Worm (Caenorhabditis elegans) whole organism, L1 larva: ENCODE results near the gene Y39B6A.33.
A peak's percentile ranks its signal among the peaks of the same experiment; 100 is the strongest.

ENCODE experiments used
- C04F5.9 ChIP-seq: sonication (generic microtip); optimal IDR thresholded peaks from 2 replicates; lab custom pipeline; 2016; ENCODE audit warnings: missing genetic modification characterization, missing compliant biosample characterization
- F16B12.6 ChIP-seq: fragments of 150-350 bp; optimal IDR thresholded peaks from 2 replicates; lab custom pipeline; 2014; ENCODE audit warnings: missing biosample characterization, missing genetic modification characterization
- Y116A8C.19 ChIP-seq: sonication (generic microtip); optimal IDR thresholded peaks from 2 replicates; lab custom pipeline; 2016; ENCODE audit warnings: missing compliant biosample characterization, missing genetic modification characterization, borderline replicate concordance
- aha-1 ChIP-seq: fragments of 150-350 bp; optimal IDR thresholded peaks from 2 replicates; lab custom pipeline; 2014; ENCODE audit warnings: missing biosample characterization, missing genetic modification characterization
- alr-1 ChIP-seq: fragments of 200-800 bp; sonication (Bioruptor generic); optimal IDR thresholded peaks from 2 replicates; lab custom pipeline; 2018; ENCODE audit warnings: borderline replicate concordance, mild to moderate bottlenecking, missing genetic modification characterization, missing compliant biosample characterization
- aly-2 ChIP-seq: fragments of 150-350 bp; optimal IDR thresholded peaks from 2 replicates; lab custom pipeline; 2014; ENCODE audit warnings: missing biosample characterization, missing genetic modification characterization
- ama-1 ChIP-seq: fragments of 150-350 bp; optimal IDR thresholded peaks from 2 replicates; lab custom pipeline; 2014
- blmp-1 ChIP-seq: fragments of 150-350 bp; optimal IDR thresholded peaks from 2 replicates; lab custom pipeline; 2014; ENCODE audit warnings: missing biosample characterization, missing genetic modification characterization
- ceh-8 ChIP-seq: fragments of 200-800 bp; sonication (Bioruptor generic); optimal IDR thresholded peaks from 2 replicates; lab custom pipeline; 2018; ENCODE audit warnings: mild to moderate bottlenecking, missing genetic modification characterization, moderate library complexity, missing compliant biosample characterization
- ceh-82 ChIP-seq, 3 experiments: fragments of 150-350 bp in 1 of 3; sonication (generic microtip) in 2 of 3; optimal IDR thresholded peaks; 2 replicates each; lab custom pipeline; 2014 to 2017; ENCODE audit warnings: missing biosample characterization in 3 of 3, missing genetic modification characterization in 3 of 3
- ceh-90 ChIP-seq: sonication (generic microtip); optimal IDR thresholded peaks from 2 replicates; lab custom pipeline; 2016; ENCODE audit warnings: missing genetic modification characterization, missing compliant biosample characterization
- ces-1 ChIP-seq: fragments of 150-350 bp; optimal IDR thresholded peaks from 2 replicates; lab custom pipeline; 2014; ENCODE audit warnings: missing biosample characterization, missing genetic modification reagents, missing genetic modification characterization
- efl-1 ChIP-seq, 4 experiments: fragments of 150-350 bp; optimal IDR thresholded peaks in 3 of 4; peaks in 1 of 4; 1 replicate in 1 of 4; 2 replicates in 3 of 4; lab custom pipeline; 2014; ENCODE audit warnings: missing biosample characterization in 2 of 4, missing genetic modification characterization in 2 of 4, missing genetic modification reagents in 2 of 4
- egl-13 ChIP-seq: sonication (generic microtip); optimal IDR thresholded peaks from 2 replicates; lab custom pipeline; 2016; ENCODE audit warnings: missing genotype, missing genetic modification reagents, missing genetic modification characterization, missing compliant biosample characterization
- egl-27 ChIP-seq, 2 experiments: fragments of 150-350 bp in 1 of 2; sonication (generic microtip); optimal IDR thresholded peaks; 3 replicates each; lab custom pipeline; 2017 to 2018; ENCODE audit warnings: missing biosample characterization in 2 of 2, missing genetic modification characterization in 2 of 2, missing genetic modification reagents in 2 of 2
- elt-2 ChIP-seq: sonication (generic microtip); optimal IDR thresholded peaks from 2 replicates; lab custom pipeline; 2016; ENCODE audit warnings: missing genetic modification characterization, mild to moderate bottlenecking, inconsistent platforms, missing compliant biosample characterization, missing genetic modification reagents
- elt-3 ChIP-seq, 6 experiments: fragments of 150-350 bp in 1 of 6; sonication (generic microtip); optimal IDR thresholded peaks; 2 replicates each; lab custom pipeline; 2017 to 2018; ENCODE audit warnings: missing biosample characterization in 6 of 6, missing genetic modification characterization in 6 of 6, inconsistent platforms in 1 of 6
- fkh-8 ChIP-seq: sonication (generic microtip); optimal IDR thresholded peaks from 2 replicates; lab custom pipeline; 2016; ENCODE audit warnings: mild to moderate bottlenecking, missing genetic modification characterization, missing compliant biosample characterization
- hlh-17 ChIP-seq: fragments of 200-800 bp; sonication (Bioruptor generic); optimal IDR thresholded peaks from 2 replicates; lab custom pipeline; 2018; ENCODE audit warnings: missing genetic modification characterization, mild to moderate bottlenecking, missing compliant biosample characterization, moderate library complexity, borderline replicate concordance
- hlh-4 ChIP-seq: sonication (generic microtip); optimal IDR thresholded peaks from 2 replicates; lab custom pipeline; 2016; ENCODE audit warnings: mild to moderate bottlenecking, missing genetic modification characterization, missing compliant biosample characterization
- hpl-2 ChIP-seq: fragments of 150-350 bp; optimal IDR thresholded peaks from 2 replicates; lab custom pipeline; 2014; ENCODE audit warnings: missing biosample characterization, missing genetic modification reagents, missing genetic modification characterization
- irx-1 ChIP-seq: sonication (generic microtip); optimal IDR thresholded peaks from 2 replicates; lab custom pipeline; 2016; ENCODE audit warnings: missing genetic modification characterization, missing compliant biosample characterization
- jun-1 ChIP-seq: fragments of 150-350 bp; optimal IDR thresholded peaks from 2 replicates; lab custom pipeline; 2014; ENCODE audit warnings: missing biosample characterization, missing genetic modification reagents, missing genetic modification characterization
- lin-35 ChIP-seq, 2 experiments: fragments of 150-350 bp; optimal IDR thresholded peaks; 2 replicates each; lab custom pipeline; 2014; ENCODE audit warnings: missing biosample characterization in 2 of 2, missing genetic modification characterization in 2 of 2, missing genetic modification reagents in 2 of 2
- lsy-2 ChIP-seq, 2 experiments: fragments of 150-350 bp; optimal IDR thresholded peaks; 2 replicates each; lab custom pipeline; 2014; ENCODE audit warnings: missing biosample characterization in 2 of 2, missing genetic modification characterization in 2 of 2
- mab-9 ChIP-seq: fragments of 200-800 bp; sonication (Bioruptor generic); IDR thresholded peaks from 2 replicates; pipeline ENCODE4 v1.3.6; 2022; ENCODE audit warnings: missing genetic modification reagents, missing genetic modification characterization, missing compliant biosample characterization
- nhr-237 ChIP-seq: fragments of 150-350 bp; optimal IDR thresholded peaks from 2 replicates; lab custom pipeline; 2014; ENCODE audit warnings: missing biosample characterization, missing genetic modification characterization
- nhr-76 ChIP-seq: sonication (generic microtip); optimal IDR thresholded peaks from 2 replicates; lab custom pipeline; 2017; ENCODE audit warnings: missing biosample characterization, missing genetic modification characterization
- nhr-77 ChIP-seq: fragments of 150-350 bp; optimal IDR thresholded peaks from 2 replicates; lab custom pipeline; 2014; ENCODE audit warnings: missing biosample characterization, missing genetic modification characterization
- nhr-85 ChIP-seq: sonication (generic microtip); peaks from one replicate; lab custom pipeline; 2016; ENCODE audit warnings: missing genetic modification characterization, inconsistent platforms, missing compliant biosample characterization
- nhr-90 ChIP-seq: sonication (generic microtip); optimal IDR thresholded peaks from 2 replicates; lab custom pipeline; 2016; ENCODE audit warnings: mild to moderate bottlenecking, missing genetic modification characterization, missing compliant biosample characterization; ENCODE audit not compliant: poor library complexity
- rnt-1 ChIP-seq: sonication (generic microtip); optimal IDR thresholded peaks from 2 replicates; lab custom pipeline; 2016; ENCODE audit warnings: mild to moderate bottlenecking, missing genetic modification characterization, moderate library complexity, missing compliant biosample characterization
- snpc-4 ChIP-seq: fragments of 150-350 bp; optimal IDR thresholded peaks from 2 replicates; lab custom pipeline; 2014; ENCODE audit warnings: missing biosample characterization, missing genetic modification characterization
- sox-4 ChIP-seq: sonication (generic microtip); optimal IDR thresholded peaks from 2 replicates; lab custom pipeline; 2016; ENCODE audit warnings: missing genetic modification characterization, missing compliant biosample characterization
- sup-37 ChIP-seq: fragments of 200-800 bp; sonication (Bioruptor generic); optimal IDR thresholded peaks from 2 replicates; lab custom pipeline; 2018; ENCODE audit warnings: mild to moderate bottlenecking, missing genetic modification characterization, missing compliant biosample characterization
- swsn-7 ChIP-seq: sonication (generic microtip); optimal IDR thresholded peaks from 2 replicates; lab custom pipeline; 2016; ENCODE audit warnings: missing genetic modification characterization, missing compliant biosample characterization
- tlp-1 ChIP-seq: fragments of 150-350 bp; optimal IDR thresholded peaks from 2 replicates; lab custom pipeline; 2014; ENCODE audit warnings: missing biosample characterization, missing genetic modification characterization
- unc-30 ChIP-seq: sonication (generic microtip); optimal IDR thresholded peaks from 2 replicates; lab custom pipeline; 2017; ENCODE audit warnings: missing biosample characterization, missing genetic modification characterization
- unc-62 ChIP-seq: fragments of 150-350 bp; optimal IDR thresholded peaks from 2 replicates; lab custom pipeline; 2014; ENCODE audit warnings: missing biosample characterization, missing genetic modification reagents, missing genetic modification characterization
- unc-98 ChIP-seq: fragments of 200-800 bp; sonication (Bioruptor generic); IDR thresholded peaks from 2 replicates; pipeline ENCODE4 v1.3.6; 2022; ENCODE audit warnings: missing genetic modification characterization, missing compliant biosample characterization
- ztf-11 ChIP-seq, 2 experiments: sonication (generic microtip); optimal IDR thresholded peaks; 2 replicates each; lab custom pipeline; 2016 to 2017; ENCODE audit warnings: missing genetic modification characterization in 2 of 2, missing biosample characterization in 1 of 2, missing compliant biosample characterization in 1 of 2

The Y39B6A.33 gene

DNA sequence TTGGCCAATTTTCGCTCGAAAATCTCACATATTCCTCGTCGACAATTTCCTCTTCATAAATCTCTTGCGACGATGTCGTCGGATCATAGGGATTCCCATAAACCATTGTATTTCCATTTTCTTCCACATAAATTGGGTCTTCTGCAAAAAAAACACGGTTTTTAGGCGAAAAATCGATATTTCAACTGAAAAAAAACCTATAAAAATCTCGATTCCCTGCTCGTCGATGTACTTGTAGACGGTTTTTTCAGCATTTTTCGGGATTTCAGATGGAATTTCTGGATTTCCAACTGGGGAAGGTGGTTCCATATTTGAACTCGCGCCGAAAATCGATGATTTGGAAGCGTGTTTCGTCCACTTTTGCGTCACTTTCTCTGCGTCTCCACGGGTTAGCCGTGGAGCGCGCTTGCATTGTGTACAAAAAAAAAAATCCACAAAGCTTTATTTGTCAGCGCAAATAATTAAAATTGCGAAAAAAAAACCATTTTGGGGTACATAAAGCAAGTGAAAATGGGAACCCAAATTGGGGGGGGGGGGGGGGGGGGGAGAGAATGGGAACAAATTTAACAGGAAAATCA lies 34.2 kb upstream of the Y39B6A.33 start, which contains the start of gene Y39B6A.43 (continued):
- TF ChIP-seq elt-3 (tag; optimal IDR thresholded peaks at IDR 0.05; lab: Kevin White, UChicago) (peak in 4 of 6 experiments; percentile 58 to 90 (median 70)), aha-1 (tag; lab: Kevin White, UChicago) (peak; percentile 94), rnt-1 (peak; percentile 98), jun-1 (tag; lab: Kevin White, UChicago) (peak; percentile 96), unc-30 (no peak), unc-62 (GFP tag; lab: Kevin White, UChicago) (no peak), snpc-4 (tag; lab: Kevin White, UChicago) (peak; percentile 85), swsn-7 (tag; lab: Kevin White, UChicago) (peak; percentile 96), ama-1 (lab: Kevin White, UChicago) (peak; percentile 17)

- TF ChIP-seq aha-1 (tag; lab: Kevin White, UChicago) (no peak), ceh-82 (tag; optimal IDR thresholded peaks at IDR 0.05; lab: Kevin White, UChicago) (no peak), tlp-1 (tag; lab: Kevin White, UChicago) (no peak)
Measured at ce11 chrV:18969590-18970105, 32.1 kb upstream of the Y39B6A.33 start, which contains the start of gene Y39B6A.42. TSS of gene Y39B6A.42 (minus strand) at chrV:18969640.

DNA sequence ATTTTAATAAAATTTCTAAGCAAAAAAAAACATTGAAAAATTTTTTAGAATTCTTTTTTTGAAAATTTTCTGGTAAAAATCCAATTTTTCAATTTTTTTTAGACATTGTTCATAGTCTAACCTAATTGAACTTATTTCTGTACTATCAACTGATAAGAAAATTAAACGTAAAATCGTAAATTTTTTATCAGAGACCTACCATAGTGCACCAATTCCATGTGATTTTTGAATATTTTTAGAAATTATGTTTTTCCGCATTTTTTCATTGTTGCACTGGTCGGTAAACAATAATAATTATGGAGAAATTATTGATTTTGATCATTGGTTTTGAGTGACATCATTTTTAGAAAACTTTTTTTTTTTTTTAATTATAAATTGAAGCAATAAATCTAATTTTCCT lies 25.2 kb upstream of the Y39B6A.33 start:
- TF ChIP-seq alr-1 (tag; lab: Kevin White, UChicago) (no peak), hlh-4 (tag; lab: Kevin White, UChicago) (no peak), F16B12.6 (no peak), ceh-90 (tag; lab: Kevin White, UChicago) (no peak), hpl-2 (GFP tag; lab: Kevin White, UChicago) (no peak)

ce11 chrV:18977876-18978275 lies 23.9 kb upstream of the Y39B6A.33 start, which contains the start of gene Y39B6A.41:
TSS of gene Y39B6A.41 (minus strand) at chrV:18977976.
- no peak for TF ChIP-seq Y116A8C.19
- TF ChIP-seq blmp-1: no peak
- TF ChIP-seq unc-30: no peak
- no peak for TF ChIP-seq ama-1 (lab: Kevin White, UChicago)
- TF ChIP-seq nhr-237 (tag; lab: Kevin White, UChicago): no peak
- TF ChIP-seq nhr-85 (tag; lab: Kevin White, UChicago): no peak

DNA sequence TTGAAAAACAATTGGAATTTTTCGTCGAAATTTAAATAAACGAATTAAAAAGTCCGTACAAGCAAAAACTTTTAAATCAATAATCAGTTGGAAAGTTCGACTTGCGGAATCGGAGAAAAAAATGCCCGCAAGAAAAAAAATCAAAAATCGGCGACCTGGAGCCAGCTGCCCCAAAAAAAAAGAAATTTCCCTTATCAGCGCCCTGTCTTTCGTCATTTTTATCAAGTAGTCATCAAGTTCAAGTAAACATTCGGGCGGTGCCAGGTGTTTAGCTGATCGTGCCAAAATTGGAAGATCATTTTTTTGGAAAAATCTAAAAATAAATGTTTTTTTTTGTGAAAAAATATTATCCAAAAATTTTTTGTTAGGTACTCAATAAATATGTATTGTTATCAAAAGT lies 23.5 kb upstream of the Y39B6A.33 start:
- TF ChIP-seq elt-2: peak; percentile 32
- TF ChIP-seq lsy-2 (tag; optimal IDR thresholded peaks at IDR 0.05; lab: Kevin White, UChicago): no peak
- no peak for TF ChIP-seq nhr-77 (tag; lab: Kevin White, UChicago)
- TF ChIP-seq efl-1 (optimal IDR thresholded peaks at IDR 0.05; lab: Kevin White, UChicago): no peak
- TF ChIP-seq efl-1 (GFP tag; optimal IDR thresholded peaks at IDR 0.05 in 1 of 2; lab: Kevin White, UChicago): peak in 1 of 2 experiments; percentile 68
- TF ChIP-seq ces-1 (GFP tag; lab: Kevin White, UChicago): no peak

DNA sequence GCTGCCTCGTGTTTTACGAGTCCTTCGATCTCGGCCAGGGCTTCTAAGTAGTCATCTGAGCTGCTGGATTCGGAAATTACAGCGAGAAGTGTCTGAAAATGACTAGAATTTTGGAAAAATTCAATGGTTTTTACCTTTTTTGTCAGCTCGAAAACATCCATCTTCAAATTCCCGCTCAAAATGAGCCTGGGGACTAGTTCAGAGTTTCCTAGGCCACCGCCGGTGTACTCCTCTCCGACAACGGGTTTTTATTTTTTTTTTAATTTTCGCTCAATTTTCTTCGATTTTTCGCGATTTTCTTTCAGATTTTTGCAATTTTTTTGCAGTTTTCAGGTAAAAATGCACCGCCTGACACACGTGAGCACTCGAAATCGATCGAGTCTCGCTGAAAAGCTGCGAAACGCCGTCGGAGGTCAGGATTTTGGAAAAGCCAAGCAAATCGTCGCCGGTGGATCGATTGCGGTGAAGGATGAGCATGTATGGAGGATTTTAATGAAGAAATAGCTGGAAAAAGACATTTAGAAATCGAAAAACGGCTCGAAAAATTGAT lies 20.7 kb upstream of the Y39B6A.33 start, which contains the start of the genes mrps-35 and sws-1:
Gene mrps-35, plus strand, starts transcription at position 327 of the 550 bp plus-strand sequence.
Gene sws-1, minus strand, starts transcription at position 500 of the 550 bp plus-strand sequence.
- TF ChIP-seq hlh-17 (GFP tag; lab: Kevin White, UChicago) (no peak), unc-98 (GFP tag; lab: Robert Waterston, UW) (peak; percentile 89), sup-37 (GFP tag; lab: Kevin White, UChicago) (peak; percentile 21), fkh-8 (tag; lab: Kevin White, UChicago) (peak; percentile 76), aly-2 (tag; lab: Kevin White, UChicago) (peak; percentile 0), mab-9 (peak; percentile 81), ztf-11 (tag; optimal IDR thresholded peaks at IDR 0.05; lab: Kevin White, UChicago) (peak in 1 of 2 experiments; percentile 95), sox-4 (tag; lab: Kevin White, UChicago) (peak; percentile 87), nhr-90 (tag; lab: Kevin White, UChicago) (peak; percentile 91), ceh-8 (peak; percentile 76), C04F5.9 (tag; lab: Kevin White, UChicago) (peak; percentile 78), blmp-1 (peak; percentile 43), nhr-76 (tag; lab: Kevin White, UChicago) (no peak), ces-1 (GFP tag; lab: Kevin White, UChicago) (no peak), lin-35 (GFP tag; optimal IDR thresholded peaks at IDR 0.05; lab: Kevin White, UChicago) (peak; percentile 91 to 94), egl-27 (tag; optimal IDR thresholded peaks at IDR 0.05; lab: Kevin White, UChicago) (no peak), egl-13 (tag; lab: Kevin White, UChicago) (peak; percentile 81), irx-1 (tag; lab: Kevin White, UChicago) (peak; percentile 95)
